Fruit fly (Drosophila melanogaster): ENCODE results near the gene kra.

- TF ChIP-seq cyc (GFP tag; optimal IDR thresholded peaks at IDR 0.05) (no peak), Eip93F (GFP tag; optimal IDR thresholded peaks at IDR 0.05) (no peak), CG3032 (tag; optimal IDR thresholded peaks at IDR 0.05) (no peak), net (GFP tag; optimal IDR thresholded peaks at IDR 0.05) (no peak), achi (GFP tag; optimal IDR thresholded peaks at IDR 0.05) (no peak), CG7368 (GFP tag; optimal IDR thresholded peaks at IDR 0.05) (no peak), Eip78C (GFP tag) (peak; percentile 18), OdsH (GFP tag; optimal IDR thresholded peaks at IDR 0.05) (no peak), Eip75B (GFP tag; optimal IDR thresholded peaks at IDR 0.05) (no peak), CG32006 (GFP tag; optimal IDR thresholded peaks at IDR 0.05) (no peak), eg (GFP tag; IDR thresholded peaks at IDR 0.05) (no peak), Lpt (GFP tag; optimal IDR thresholded peaks at IDR 0.05) (no peak), lz (GFP tag; optimal IDR thresholded peaks at IDR 0.05) (no peak), CG8119 (GFP tag; IDR thresholded peaks at IDR 0.05) (no peak)
These were observed 21.4 kb upstream of the kra start for dm6 chr3R:5622406-5622752.

All from whole organism, prepupa.